Worm (Caenorhabditis elegans): ENCODE results near the gene F59E12.3.
A peak's percentile ranks its signal among the peaks of the same experiment; 100 is the strongest.

Gene F59E12.3

DNA sequence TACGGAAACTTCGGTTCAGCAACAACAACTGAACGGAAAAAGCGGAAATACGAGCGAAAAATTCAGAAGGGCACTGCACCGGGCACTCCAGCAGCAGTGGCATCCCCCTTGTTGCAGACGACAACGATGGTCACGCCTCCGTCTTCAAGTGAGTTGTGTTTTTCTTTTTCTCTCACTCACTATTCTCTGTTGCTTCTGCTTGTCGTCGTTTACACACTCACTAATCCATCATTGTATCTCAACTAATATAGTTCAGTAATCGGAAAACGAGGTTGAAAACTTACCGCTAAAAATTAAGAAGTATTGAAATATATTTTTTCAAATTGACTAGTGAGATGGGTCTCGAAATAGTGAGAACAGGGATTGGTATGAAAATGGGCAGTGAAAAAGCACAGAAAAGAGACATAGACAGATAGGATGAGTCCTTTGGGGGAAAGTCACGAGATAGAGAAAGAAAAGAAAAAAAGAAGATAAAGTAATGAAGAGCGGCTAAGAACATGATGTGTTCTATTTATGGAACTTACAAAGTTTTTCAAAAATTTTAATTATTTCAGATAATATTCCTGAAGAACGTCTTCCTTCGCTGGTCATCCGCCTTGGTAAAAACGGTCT is 25.1 kb downstream of the F59E12.3 start (continued):
- TF ChIP-seq nhr-90 (tag; optimal IDR thresholded peaks at IDR 0.05; ENCODE audit: poor library complexity) (no peak), fos-1 (tag; optimal IDR thresholded peaks at IDR 0.05) (no peak), skn-1 (tag; optimal IDR thresholded peaks at IDR 0.05) (no peak), nhr-71 (tag; optimal IDR thresholded peaks at IDR 0.05) (peak; percentile 43), lin-14 (GFP tag; optimal IDR thresholded peaks at IDR 0.05) (peak; percentile 55), alr-1 (tag; optimal IDR thresholded peaks at IDR 0.05; ENCODE audit: borderline replicate concordance) (no peak), sup-37 (GFP tag; optimal IDR thresholded peaks at IDR 0.05) (no peak), mep-1 (tag; optimal IDR thresholded peaks at IDR 0.05) (no peak), egl-13 (tag; optimal IDR thresholded peaks at IDR 0.05) (no peak), dpl-1 (GFP tag; optimal IDR thresholded peaks at IDR 0.05) (no peak), efl-1 (optimal IDR thresholded peaks at IDR 0.05) (no peak), efl-1 (GFP tag; optimal IDR thresholded peaks at IDR 0.05 in 1 of 2) (no peak), efl-3 (GFP tag; optimal IDR thresholded peaks at IDR 0.05) (no peak), nhr-237 (tag; optimal IDR thresholded peaks at IDR 0.05) (no peak), pax-3 (tag; optimal IDR thresholded peaks at IDR 0.05) (no peak)

DNA sequence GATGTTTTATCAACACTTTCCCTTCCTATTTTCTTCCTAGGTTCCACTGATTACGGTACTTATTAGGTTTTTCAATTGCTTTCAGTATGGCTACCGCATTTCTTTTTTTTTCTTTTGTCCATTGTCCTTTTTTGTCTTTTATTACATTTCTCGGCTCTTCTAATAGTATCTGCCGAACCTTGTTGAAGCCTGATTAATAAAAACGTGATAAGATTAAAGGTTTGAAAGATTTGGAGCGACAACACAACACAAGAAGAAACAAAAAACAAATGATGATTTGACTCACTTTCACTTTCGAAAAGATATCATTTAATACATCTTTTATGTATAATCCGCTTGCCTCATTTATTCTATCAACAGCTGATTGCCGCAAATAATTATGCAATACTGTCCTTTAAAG is 26.9 kb downstream of the F59E12.3 start, which contains the start of gene C25H3.15:
Gene C25H3.15, plus strand, starts transcription at position 301 of the 400 bp plus-strand sequence.
- TF ChIP-seq dpl-1 (GFP tag; optimal IDR thresholded peaks at IDR 0.05), result no peak

DNA sequence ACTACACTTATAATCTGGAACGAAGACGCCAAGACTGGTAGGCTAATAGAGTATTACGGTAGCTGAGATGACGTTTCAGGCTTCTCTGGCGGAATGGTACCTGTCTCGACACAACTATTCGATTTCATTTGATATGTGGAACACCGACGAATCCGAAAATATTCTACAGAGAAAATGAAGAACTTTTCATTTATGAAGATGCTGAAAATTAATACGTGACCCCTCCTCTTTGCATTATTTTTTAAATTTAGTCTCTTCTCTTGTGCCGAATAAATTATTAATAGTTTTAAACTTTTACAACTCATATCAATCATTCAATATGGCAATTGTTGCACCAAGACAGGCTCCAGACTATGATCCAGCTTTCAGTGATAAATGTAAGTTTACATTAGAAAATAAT is 27.8 kb downstream of the F59E12.3 start, which contains the start of gene C25H3.16:
Gene C25H3.16, plus strand, starts transcription at position 301 of the 400 bp plus-strand sequence.
- TF ChIP-seq nhr-47 (tag; optimal IDR thresholded peaks at IDR 0.05) (no peak), xbp-1 (tag; optimal IDR thresholded peaks at IDR 0.05) (no peak), unc-98 (GFP tag; IDR thresholded peaks at IDR 0.05) (no peak), grh-1 (GFP tag; IDR thresholded peaks at IDR 0.05) (no peak), ceh-90 (tag; optimal IDR thresholded peaks at IDR 0.05) (no peak), nhr-77 (tag; optimal IDR thresholded peaks at IDR 0.05) (no peak), nhr-71 (tag; optimal IDR thresholded peaks at IDR 0.05) (no peak), lin-35 (GFP tag; optimal IDR thresholded peaks at IDR 0.05) (no peak), nhr-11 (tag; optimal IDR thresholded peaks at IDR 0.05) (no peak), lir-3 (tag; optimal IDR thresholded peaks at IDR 0.05; ENCODE audit: poor library complexity) (no peak), C04F5.9 (tag; optimal IDR thresholded peaks at IDR 0.05) (no peak), mep-1 (tag; optimal IDR thresholded peaks at IDR 0.05) (no peak), irx-1 (tag; optimal IDR thresholded peaks at IDR 0.05) (no peak), vab-15 (tag; optimal IDR thresholded peaks at IDR 0.05) (no peak), pag-3 (tag; optimal IDR thresholded peaks at IDR 0.05; ENCODE audit: borderline replicate concordance, insufficient read depth) (no peak), hpl-2 (GFP tag; optimal IDR thresholded peaks at IDR 0.05) (no peak), nhr-20 (tag; optimal IDR thresholded peaks at IDR 0.05) (no peak)

DNA sequence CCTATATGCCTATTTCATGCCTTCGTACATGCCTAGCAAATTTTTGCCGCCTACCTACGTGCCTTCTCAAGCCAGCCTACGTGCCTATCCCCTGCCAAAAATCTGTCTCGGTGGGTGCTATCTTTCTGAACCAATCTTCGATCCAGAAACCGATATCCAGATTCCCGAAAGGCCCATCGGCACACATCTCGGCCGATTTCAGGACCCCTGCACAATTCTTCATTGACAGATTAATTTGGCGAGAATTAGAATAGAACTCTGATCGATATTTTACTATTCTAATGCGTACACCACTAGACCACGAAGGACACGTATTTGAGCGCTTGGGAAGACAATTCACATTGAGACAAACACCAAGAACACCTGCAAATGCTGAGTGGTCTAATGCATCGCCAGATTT is 29.4 kb downstream of the F59E12.3 start:
- TF ChIP-seq isw-1 (GFP tag; IDR thresholded peaks at IDR 0.05), result no peak
- no peak for TF ChIP-seq sox-4 (tag; optimal IDR thresholded peaks at IDR 0.05)
- TF ChIP-seq nhr-84 (tag; optimal IDR thresholded peaks at IDR 0.05), result no peak
- TF ChIP-seq nhr-71 (tag; optimal IDR thresholded peaks at IDR 0.05), result no peak
- TF ChIP-seq sptf-1 (tag; optimal IDR thresholded peaks at IDR 0.05), result no peak
- TF ChIP-seq ceh-8 (GFP tag; optimal IDR thresholded peaks at IDR 0.05), result no peak
- no peak for TF ChIP-seq fkh-8 (tag; optimal IDR thresholded peaks at IDR 0.05)
- no peak for TF ChIP-seq lin-15B (tag; optimal IDR thresholded peaks at IDR 0.05)
- no peak for TF ChIP-seq dpl-1 (GFP tag; optimal IDR thresholded peaks at IDR 0.05)

Measured in whole organism, L1 larva.